Worm (Caenorhabditis elegans) whole organism, late embryonic: ENCODE measurements around the gene smk-1.
A peak's percentile ranks its signal among the peaks of the same experiment; 100 is the strongest.

Source experiments
- C38D4.7 ChIP-seq: fragments of 200-800 bp; sonication (Bioruptor generic); optimal IDR thresholded peaks from 2 replicates; lab custom pipeline; 2018; ENCODE audit warnings: mild to moderate bottlenecking, missing genetic modification characterization, moderate library complexity, missing compliant biosample characterization
- F13H6.1 ChIP-seq: sonication (generic microtip); optimal IDR thresholded peaks from 2 replicates; lab custom pipeline; 2016; ENCODE audit warnings: missing genetic modification characterization, missing compliant biosample characterization
- K02D7.2 ChIP-seq: sonication (generic microtip); optimal IDR thresholded peaks from 2 replicates; lab custom pipeline; 2017; ENCODE audit warnings: mild to moderate bottlenecking, missing genetic modification characterization, missing compliant biosample characterization
- T23F11.4 ChIP-seq: fragments of 200-800 bp; sonication (Bioruptor generic); optimal IDR thresholded peaks from 2 replicates; lab custom pipeline; 2018; ENCODE audit warnings: mild to moderate bottlenecking, missing genetic modification characterization, missing compliant biosample characterization
- ahr-1 ChIP-seq: sonication (generic microtip); optimal IDR thresholded peaks from 2 replicates; lab custom pipeline; 2016; ENCODE audit warnings: missing genetic modification characterization, missing compliant biosample characterization
- ama-1 ChIP-seq: fragments of 150-350 bp; optimal IDR thresholded peaks from 2 replicates; lab custom pipeline; 2014
- ceh-19 ChIP-seq: fragments of 200-800 bp; sonication (Bioruptor generic); optimal IDR thresholded peaks from 2 replicates; lab custom pipeline; 2018; ENCODE audit warnings: mild to moderate bottlenecking, missing genetic modification characterization, missing compliant biosample characterization
- ceh-2 ChIP-seq: sonication (generic microtip); optimal IDR thresholded peaks from 2 replicates; lab custom pipeline; 2016; ENCODE audit warnings: missing genotype, missing genetic modification characterization, missing compliant biosample characterization
- ceh-22 ChIP-seq: sonication (generic microtip); optimal IDR thresholded peaks from 2 replicates; lab custom pipeline; 2017; ENCODE audit warnings: missing biosample characterization, missing genetic modification characterization
- ceh-24 ChIP-seq: sonication (generic microtip); optimal IDR thresholded peaks from 2 replicates; lab custom pipeline; 2016; ENCODE audit warnings: mild to moderate bottlenecking, missing genetic modification characterization, missing compliant biosample characterization
- ceh-31 ChIP-seq: sonication (generic microtip); optimal IDR thresholded peaks from 2 replicates; lab custom pipeline; 2016; ENCODE audit warnings: missing genetic modification characterization, missing compliant biosample characterization
- ceh-34 ChIP-seq: sonication (generic microtip); optimal IDR thresholded peaks from 2 replicates; lab custom pipeline; 2016; ENCODE audit warnings: mild to moderate bottlenecking, missing genetic modification characterization, missing compliant biosample characterization
- ceh-45 ChIP-seq: fragments of 200-800 bp; sonication (Bioruptor generic); IDR thresholded peaks from 2 replicates; pipeline ENCODE4 v1.3.6; 2022; ENCODE audit warnings: missing genetic modification reagents, missing genetic modification characterization, missing compliant biosample characterization
- ceh-6 ChIP-seq: fragments of 200-800 bp; sonication (Bioruptor generic); optimal IDR thresholded peaks from 2 replicates; lab custom pipeline; 2018; ENCODE audit warnings: mild to moderate bottlenecking, missing genetic modification characterization, missing compliant biosample characterization
- che-1 ChIP-seq: sonication (generic microtip); optimal IDR thresholded peaks from 2 replicates; lab custom pipeline; 2016; ENCODE audit warnings: mild to moderate bottlenecking, missing genetic modification characterization, missing compliant biosample characterization
- dmd-4 ChIP-seq: sonication (generic microtip); optimal IDR thresholded peaks from 2 replicates; lab custom pipeline; 2016; ENCODE audit warnings: borderline replicate concordance, missing genetic modification characterization, missing compliant biosample characterization
- elt-2 ChIP-seq: sonication (generic microtip); optimal IDR thresholded peaks from 2 replicates; lab custom pipeline; 2016; ENCODE audit warnings: missing genetic modification reagents, missing genetic modification characterization, missing compliant biosample characterization
- ets-4 ChIP-seq: sonication (generic microtip); optimal IDR thresholded peaks from 2 replicates; lab custom pipeline; 2016; ENCODE audit warnings: missing genetic modification characterization, missing compliant biosample characterization
- eyg-1 ChIP-seq: sonication (generic microtip); optimal IDR thresholded peaks from 2 replicates; lab custom pipeline; 2016; ENCODE audit warnings: missing genotype, missing genetic modification characterization, missing compliant biosample characterization
- hlh-15 ChIP-seq: sonication (generic microtip); optimal IDR thresholded peaks from 2 replicates; lab custom pipeline; 2016; ENCODE audit warnings: missing genetic modification characterization, missing compliant biosample characterization
- hlh-30 ChIP-seq: sonication (generic microtip); optimal IDR thresholded peaks from 2 replicates; lab custom pipeline; 2017; ENCODE audit warnings: antibody characterized with exemption, missing genetic modification characterization, missing compliant biosample characterization; ENCODE audit not compliant: insufficient read depth
- hlh-8 ChIP-seq: sonication (generic microtip); optimal IDR thresholded peaks from 2 replicates; lab custom pipeline; 2016; ENCODE audit warnings: missing genotype, missing genetic modification characterization, missing compliant biosample characterization
- lin-11 ChIP-seq: fragments of 200-800 bp; sonication (Bioruptor generic); optimal IDR thresholded peaks from 2 replicates; lab custom pipeline; 2018; ENCODE audit warnings: mild to moderate bottlenecking, missing genetic modification characterization, missing compliant biosample characterization
- mec-3 ChIP-seq: sonication (generic microtip); optimal IDR thresholded peaks from 2 replicates; lab custom pipeline; 2016; ENCODE audit warnings: borderline replicate concordance, missing genetic modification characterization, missing compliant biosample characterization
- nfya-1 ChIP-seq: sonication (generic microtip); optimal IDR thresholded peaks from 2 replicates; lab custom pipeline; 2017; ENCODE audit warnings: missing genetic modification characterization, mild to moderate bottlenecking, missing compliant biosample characterization, antibody characterized with exemption, moderate library complexity
- nhr-11 ChIP-seq: fragments of 150-350 bp; optimal IDR thresholded peaks from 2 replicates; lab custom pipeline; 2014; ENCODE audit warnings: missing biosample characterization, missing genetic modification characterization
- nhr-232 ChIP-seq: sonication (generic microtip); optimal IDR thresholded peaks from 2 replicates; lab custom pipeline; 2016; ENCODE audit warnings: missing genetic modification characterization, missing compliant biosample characterization
- odd-2 ChIP-seq: sonication (generic microtip); optimal IDR thresholded peaks from 2 replicates; lab custom pipeline; 2017; ENCODE audit warnings: antibody characterized with exemption, mild to moderate bottlenecking, missing genetic modification characterization, missing compliant biosample characterization
- pha-4 ChIP-seq: fragments of 150-350 bp; optimal IDR thresholded peaks from 2 replicates; lab custom pipeline; 2018; ENCODE audit warnings: missing biosample characterization, missing genetic modification reagents, missing genetic modification characterization
- pqm-1 ChIP-seq: sonication (generic microtip); optimal IDR thresholded peaks from 2 replicates; lab custom pipeline; 2016; ENCODE audit warnings: missing genetic modification characterization, missing compliant biosample characterization
- sox-4 ChIP-seq: sonication (generic microtip); optimal IDR thresholded peaks from 2 replicates; lab custom pipeline; 2017; ENCODE audit warnings: mild to moderate bottlenecking, missing genetic modification characterization, inconsistent platforms, missing compliant biosample characterization
- tbx-2 ChIP-seq: sonication (generic microtip); optimal IDR thresholded peaks from 2 replicates; lab custom pipeline; 2016; ENCODE audit warnings: missing genetic modification characterization, missing compliant biosample characterization
- ttx-3 ChIP-seq: sonication (generic microtip); optimal IDR thresholded peaks from 2 replicates; lab custom pipeline; 2016; ENCODE audit warnings: missing genetic modification reagents, missing genetic modification characterization, missing compliant biosample characterization
- unc-42 ChIP-seq: sonication (generic microtip); optimal IDR thresholded peaks from 2 replicates; lab custom pipeline; 2016; ENCODE audit warnings: missing genotype, missing genetic modification characterization, missing compliant biosample characterization
- unc-55 ChIP-seq: sonication (generic microtip); optimal IDR thresholded peaks from 2 replicates; lab custom pipeline; 2017; ENCODE audit warnings: missing biosample characterization, missing genetic modification reagents, missing genetic modification characterization
- zip-5 ChIP-seq: sonication (generic microtip); optimal IDR thresholded peaks from 2 replicates; lab custom pipeline; 2016; ENCODE audit warnings: missing genetic modification characterization, missing compliant biosample characterization
- ztf-16 ChIP-seq: sonication (generic microtip); optimal IDR thresholded peaks from 2 replicates; lab custom pipeline; 2017; ENCODE audit warnings: missing genetic modification characterization, missing compliant biosample characterization

smk-1 gene

ce11 chrV:8592691-8593307 is 14.8 kb upstream of the smk-1 start:
- TF ChIP-seq unc-55 (GFP tag; lab: Kevin White, UChicago) (peak; percentile 20), pha-4 (tag; lab: Kevin White, UChicago) (no peak), K02D7.2 (tag; lab: Kevin White, UChicago) (no peak), unc-42 (tag; lab: Kevin White, UChicago) (peak; percentile 67)

- no peak for TF ChIP-seq C38D4.7 (GFP tag; lab: Kevin White, UChicago)
- no peak for TF ChIP-seq nhr-232 (tag; lab: Kevin White, UChicago)
- TF ChIP-seq ceh-45 = 0 out of 2 replicates have a peak, but pooled peaks have one; percentile 47
- TF ChIP-seq mec-3 (tag; lab: Kevin White, UChicago) = no peak
- peak; percentile 95 for TF ChIP-seq unc-42 (tag; lab: Kevin White, UChicago)
- peak; percentile 37 for TF ChIP-seq tbx-2 (tag; lab: Kevin White, UChicago)
- TF ChIP-seq hlh-30 (tag; lab: Kevin White, UChicago) = peak; percentile 29
These were observed 13.3 kb upstream of the smk-1 start, which contains the start of gene tag-196 for ce11 chrV:8594105-8594964. Gene tag-196 (plus strand): TSS chrV:8594914.

- TF ChIP-seq nhr-232 (tag; lab: Kevin White, UChicago) (no peak), ceh-24 (no peak), elt-2 (tag; lab: Kevin White, UChicago) (no peak), ttx-3 (no peak), mec-3 (tag; lab: Kevin White, UChicago) (no peak), unc-42 (tag; lab: Kevin White, UChicago) (no peak), ztf-16 (no peak), ceh-19 (no peak), zip-5 (tag; lab: Kevin White, UChicago) (no peak), ceh-34 (no peak), sox-4 (tag; lab: Kevin White, UChicago) (no peak), ceh-22 (tag; lab: Kevin White, UChicago) (no peak), F13H6.1 (tag; lab: Kevin White, UChicago) (no peak), nhr-11 (tag; lab: Kevin White, UChicago) (no peak), nfya-1 (tag; lab: Kevin White, UChicago) (no peak), ceh-31 (no peak)
These were observed 8.4 kb upstream of the smk-1 start, which contains the start of gene F41E6.7 for ce11 chrV:8599192-8599591. Gene F41E6.7 (minus strand): TSS chrV:8599292.

ce11 chrV:8599957-8600356 is 7.6 kb upstream of the smk-1 start:
- TF ChIP-seq hlh-15 (tag; lab: Kevin White, UChicago) (no peak), ceh-45 (no peak), hlh-8 (tag; lab: Kevin White, UChicago) (peak; percentile 15), odd-2 (tag; lab: Kevin White, UChicago) (no peak)

DNA sequence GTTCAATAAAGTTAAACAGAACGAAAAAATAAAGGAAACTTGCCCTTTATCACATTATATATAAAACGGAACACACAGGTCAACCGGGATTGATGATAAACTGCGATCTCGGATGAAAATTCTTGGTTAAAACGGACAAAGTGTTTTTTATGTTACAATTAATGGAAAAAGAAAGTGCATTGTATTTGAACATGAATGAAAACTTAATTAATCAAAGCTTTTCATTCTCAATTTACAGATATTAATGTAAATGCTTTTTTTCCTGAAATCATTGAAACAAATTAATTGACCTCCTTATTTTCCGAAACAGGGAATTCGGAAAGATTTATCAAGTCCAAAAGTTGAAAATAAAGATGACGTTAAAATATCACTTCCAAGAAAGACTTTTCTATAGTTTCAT is 6.2 kb upstream of the smk-1 start, which contains the start of gene F41E6.8:
Gene F41E6.8 (minus strand): TSS at position 101 of the 400 bp plus-strand sequence.
- TF ChIP-seq lin-11 (tag; lab: Kevin White, UChicago) = no peak
- no peak for TF ChIP-seq odd-2 (tag; lab: Kevin White, UChicago)
- no peak for TF ChIP-seq eyg-1 (tag; lab: Kevin White, UChicago)
- no peak for TF ChIP-seq unc-55 (GFP tag; lab: Kevin White, UChicago)
- TF ChIP-seq che-1 (tag; lab: Kevin White, UChicago) = no peak
- TF ChIP-seq ceh-45 = no peak
- no peak for TF ChIP-seq nfya-1 (tag; lab: Kevin White, UChicago)
- no peak for TF ChIP-seq ama-1
- TF ChIP-seq sox-4 (tag; lab: Kevin White, UChicago) = no peak
- no peak for TF ChIP-seq ceh-2 (tag; lab: Kevin White, UChicago)
- no peak for TF ChIP-seq ceh-6 (GFP tag; lab: Kevin White, UChicago)
- no peak for TF ChIP-seq T23F11.4 (GFP tag; lab: Kevin White, UChicago)
- TF ChIP-seq unc-42 (tag; lab: Kevin White, UChicago) = no peak
- TF ChIP-seq ahr-1 (tag; lab: Kevin White, UChicago) = no peak
- no peak for TF ChIP-seq dmd-4 (tag; lab: Kevin White, UChicago)
- no peak for TF ChIP-seq ets-4 (tag; lab: Kevin White, UChicago)
- TF ChIP-seq ztf-16 = no peak
- no peak for TF ChIP-seq hlh-8 (tag; lab: Kevin White, UChicago)
- no peak for TF ChIP-seq pqm-1 (tag; lab: Kevin White, UChicago)
